Fruit fly (Drosophila melanogaster) whole organism, embryonic: Measurements from ENCODE around the gene Neurochondrin.

Experiments
- ATbp ChIP-seq: fragments of 200-800 bp; sonication (Bioruptor generic); optimal IDR thresholded peaks from 2 replicates; lab custom pipeline; 2017; ENCODE audit warnings: missing biosample characterization, mild to moderate bottlenecking, missing genetic modification characterization, missing genetic modification reagents
- Adf1 ChIP-seq: fragments of 200-800 bp; sonication (Bioruptor generic); IDR thresholded peaks from 2 replicates; pipeline ENCODE4 v1.3.6; 2022; ENCODE audit warnings: missing biosample characterization, missing genetic modification characterization
- Blimp-1 ChIP-seq: fragments of 200-800 bp; sonication (Bioruptor generic); optimal IDR thresholded peaks from 3 replicates; lab custom pipeline; 2018; ENCODE audit warnings: missing biosample characterization, missing genetic modification characterization, mild to moderate bottlenecking, moderate library complexity, missing genetic modification reagents
- Bteb2 ChIP-seq: fragments of 200-800 bp; sonication (Bioruptor generic); optimal IDR thresholded peaks from 2 replicates; lab custom pipeline; 2016; ENCODE audit warnings: missing biosample characterization, missing genetic modification characterization
- CG11398 ChIP-seq: fragments of 200-800 bp; sonication (Bioruptor generic); optimal IDR thresholded peaks from 2 replicates; lab custom pipeline; 2016; ENCODE audit warnings: missing biosample characterization, missing genetic modification characterization
- CG12299 ChIP-seq: fragments of 200-800 bp; sonication (Bioruptor generic); optimal IDR thresholded peaks from 2 replicates; lab custom pipeline; 2018; ENCODE audit warnings: missing biosample characterization, mild to moderate bottlenecking, missing genetic modification characterization
- CG12659 ChIP-seq: fragments of 200-800 bp; sonication (Bioruptor generic); optimal IDR thresholded peaks from 3 replicates; lab custom pipeline; 2017; ENCODE audit warnings: mild to moderate bottlenecking, missing biosample characterization, missing genetic modification reagents, missing genetic modification characterization
- CG12744 ChIP-seq: fragments of 200-800 bp; sonication (Bioruptor generic); optimal IDR thresholded peaks from 2 replicates; lab custom pipeline; 2016; ENCODE audit warnings: missing biosample characterization, missing genetic modification characterization
- CG16779 ChIP-seq: fragments of 200-800 bp; sonication (Bioruptor generic); IDR thresholded peaks from 2 replicates; pipeline ENCODE4 v1.3.6; 2022; ENCODE audit warnings: missing biosample characterization, missing genetic modification characterization
- CG17802 ChIP-seq: fragments of 200-800 bp; sonication (Bioruptor generic); optimal IDR thresholded peaks from 2 replicates; lab custom pipeline; 2018; ENCODE audit warnings: missing biosample characterization, mild to moderate bottlenecking, missing genetic modification characterization, moderate library complexity
- CG32767 ChIP-seq: fragments of 200-800 bp; sonication (Bioruptor generic); IDR thresholded peaks from 2 replicates; pipeline ENCODE4 v1.3.6; 2022; ENCODE audit warnings: missing biosample characterization, missing genetic modification characterization
- CG3407 ChIP-seq: fragments of 200-800 bp; sonication (Bioruptor generic); optimal IDR thresholded peaks from 2 replicates; lab custom pipeline; 2018; ENCODE audit warnings: missing biosample characterization, mild to moderate bottlenecking, missing genetic modification characterization
- CG4360 ChIP-seq: fragments of 200-800 bp; sonication (Bioruptor generic); IDR thresholded peaks from 2 replicates; pipeline ENCODE4 v1.3.6; 2022; ENCODE audit warnings: missing biosample characterization, missing genetic modification characterization
- CG6272 ChIP-seq: fragments of 200-800 bp; sonication (Bioruptor generic); IDR thresholded peaks from 2 replicates; pipeline ENCODE4 v1.3.6; 2022; ENCODE audit warnings: missing biosample characterization, missing genetic modification characterization
- CG8290 ChIP-seq, 3 experiments: fragments of 200-800 bp; sonication (Bioruptor generic); optimal IDR thresholded peaks; 2 replicates each; lab custom pipeline; 2016 to 2019; ENCODE audit warnings: missing biosample characterization in 3 of 3, missing genetic modification characterization in 3 of 3, mild to moderate bottlenecking in 2 of 3, moderate library complexity in 1 of 3
- CG8478 ChIP-seq: fragments of >200 bp; optimal IDR thresholded peaks from 2 replicates; lab custom pipeline; 2018
- CG9797 ChIP-seq: fragments of 200-800 bp; sonication (Bioruptor generic); optimal IDR thresholded peaks from 3 replicates; lab custom pipeline; 2018; ENCODE audit warnings: missing biosample characterization, mild to moderate bottlenecking, missing genetic modification characterization
- Camta ChIP-seq: fragments of 200-800 bp; sonication (Bioruptor generic); optimal IDR thresholded peaks from 2 replicates; lab custom pipeline; 2016; ENCODE audit warnings: missing biosample characterization, missing genetic modification characterization
- Dad ChIP-seq: fragments of 200-800 bp; sonication (Bioruptor generic); optimal IDR thresholded peaks from 3 replicates; lab custom pipeline; 2016; ENCODE audit warnings: missing biosample characterization, missing genetic modification characterization
- Deaf1 ChIP-seq: fragments of 200-800 bp; optimal IDR thresholded peaks from 3 replicates; lab custom pipeline; 2019; ENCODE audit warnings: missing biosample characterization, mild to moderate bottlenecking, missing genetic modification characterization, moderate library complexity
- E2f1 ChIP-seq: fragments of 200-800 bp; sonication (Bioruptor generic); IDR thresholded peaks from 2 replicates; pipeline ENCODE4 v1.3.6; 2022; ENCODE audit warnings: missing biosample characterization, missing genetic modification characterization
- Eip74EF ChIP-seq, 2 experiments: fragments of 200-800 bp in 1 of 2; fragments of >200 bp in 1 of 2; sonication (Bioruptor generic) in 1 of 2; optimal IDR thresholded peaks; 2 replicates each; lab custom pipeline; 2017 to 2019; ENCODE audit warnings: missing biosample characterization in 2 of 2, missing genetic modification characterization in 2 of 2, mild to moderate bottlenecking in 1 of 2, moderate library complexity in 1 of 2
- Gsc ChIP-seq: fragments of 200-800 bp; sonication (Bioruptor generic); IDR thresholded peaks from 2 replicates; pipeline ENCODE4 v1.3.6; 2022; ENCODE audit warnings: missing biosample characterization, missing genetic modification characterization
- H2.0 ChIP-seq: fragments of 200-800 bp; sonication (Bioruptor generic); IDR thresholded peaks from 2 replicates; pipeline ENCODE4 v1.3.6; 2022; ENCODE audit warnings: missing biosample characterization, missing genetic modification characterization
- HLH54F ChIP-seq: fragments of 200-800 bp; sonication (Bioruptor generic); optimal IDR thresholded peaks from 3 replicates; lab custom pipeline; 2016; ENCODE audit warnings: missing biosample characterization, missing genetic modification characterization
- Hey ChIP-seq: fragments of 200-800 bp; sonication (Bioruptor generic); optimal IDR thresholded peaks from 3 replicates; lab custom pipeline; 2018; ENCODE audit warnings: missing biosample characterization, mild to moderate bottlenecking, missing genetic modification characterization
- Hr51 ChIP-seq, 2 experiments: fragments of 200-800 bp; sonication (Bioruptor generic); optimal IDR thresholded peaks; 2 replicates in 1 of 2; 3 replicates in 1 of 2; lab custom pipeline; 2016 to 2018; ENCODE audit warnings: missing biosample characterization in 2 of 2, missing genetic modification characterization in 2 of 2, mild to moderate bottlenecking in 1 of 2, moderate library complexity in 1 of 2
- Med ChIP-seq: fragments of 200-800 bp; sonication (Bioruptor generic); peaks from one replicate; lab custom pipeline; 2016; ENCODE audit warnings: missing biosample characterization, missing genetic modification characterization, mild to moderate bottlenecking, inconsistent platforms, moderate library complexity
- Optix ChIP-seq: fragments of 200-800 bp; sonication (Bioruptor generic); IDR thresholded peaks from 3 replicates; pipeline ENCODE4 v1.3.6; 2022; ENCODE audit warnings: missing biosample characterization, missing genetic modification characterization
- YL-1 ChIP-seq: fragments of 200-800 bp; sonication (Bioruptor generic); optimal IDR thresholded peaks from 3 replicates; lab custom pipeline; 2017; ENCODE audit warnings: missing biosample characterization, mild to moderate bottlenecking, missing genetic modification characterization
- ap ChIP-seq: fragments of 200-800 bp; sonication (Bioruptor generic); IDR thresholded peaks from 2 replicates; pipeline ENCODE4 v1.3.6; 2022; ENCODE audit warnings: missing biosample characterization, missing genetic modification characterization
- cato ChIP-seq: fragments of 200-800 bp; sonication (Bioruptor generic); optimal IDR thresholded peaks from 2 replicates; lab custom pipeline; 2016; ENCODE audit warnings: missing biosample characterization, missing genetic modification characterization, borderline replicate concordance
- caup ChIP-seq: fragments of 200-800 bp; sonication (Bioruptor generic); optimal IDR thresholded peaks from 3 replicates; lab custom pipeline; 2017; ENCODE audit warnings: missing biosample characterization, mild to moderate bottlenecking, missing genetic modification characterization, moderate library complexity; ENCODE audit not compliant: severe bottlenecking
- danr ChIP-seq: fragments of 200-800 bp; sonication (Bioruptor generic); IDR thresholded peaks from 2 replicates; pipeline ENCODE4 v1.3.6; 2022; ENCODE audit warnings: missing biosample characterization, missing genetic modification characterization
- ewg ChIP-seq: fragments of 200-800 bp; sonication (Bioruptor generic); optimal IDR thresholded peaks from 3 replicates; lab custom pipeline; 2017; ENCODE audit warnings: mild to moderate bottlenecking, missing biosample characterization, missing genetic modification reagents, missing genetic modification characterization
- fd3F ChIP-seq: fragments of 200-800 bp; sonication (Bioruptor generic); optimal IDR thresholded peaks from 2 replicates; lab custom pipeline; 2018; ENCODE audit warnings: missing biosample characterization, mild to moderate bottlenecking, missing genetic modification characterization, moderate library complexity
- kah ChIP-seq: fragments of 200-800 bp; sonication (Bioruptor generic); optimal IDR thresholded peaks from 2 replicates; lab custom pipeline; 2018; ENCODE audit warnings: missing biosample characterization, mild to moderate bottlenecking, missing genetic modification characterization
- luna ChIP-seq: fragments of 200-800 bp; sonication (Bioruptor generic); optimal IDR thresholded peaks from 2 replicates; lab custom pipeline; 2016; ENCODE audit warnings: missing biosample characterization, missing genetic modification characterization
- mld ChIP-seq: fragments of 200-800 bp; sonication (Bioruptor generic); IDR thresholded peaks from 3 replicates; pipeline ENCODE4 v1.3.6; 2022; ENCODE audit warnings: missing biosample characterization, missing genetic modification characterization; ENCODE audit not compliant: partially characterized antibody
- nerfin-1 ChIP-seq: fragments of 200-800 bp; sonication (Bioruptor generic); optimal IDR thresholded peaks from 3 replicates; lab custom pipeline; 2019; ENCODE audit warnings: missing biosample characterization, mild to moderate bottlenecking, missing genetic modification characterization, moderate library complexity
- otp ChIP-seq: fragments of 200-800 bp; sonication (Bioruptor generic); IDR thresholded peaks from 3 replicates; pipeline ENCODE4, ENCODE4 v1.3.6; 2022; ENCODE audit warnings: missing biosample characterization, missing genetic modification characterization
- pfk ChIP-seq: fragments of 200-800 bp; sonication (Bioruptor generic); optimal IDR thresholded peaks from 2 replicates; lab custom pipeline; 2018; ENCODE audit warnings: missing biosample characterization, mild to moderate bottlenecking, missing genetic modification characterization, moderate library complexity
- prd ChIP-seq, 3 experiments: fragments of >200 bp in 2 of 3; fragments of 200-800 bp in 1 of 3; sonication (Bioruptor generic) in 1 of 3; optimal IDR thresholded peaks in 2 of 3; IDR thresholded peaks in 1 of 3; 2 replicates in 2 of 3; 3 replicates in 1 of 3; pipeline versions ENCODE4 v1.3.6 to Lab custom; 2017 to 2022; ENCODE audit warnings: missing biosample characterization in 1 of 3, missing genetic modification characterization in 1 of 3
- psq ChIP-seq: fragments of 200-800 bp; sonication (Bioruptor generic); optimal IDR thresholded peaks from 2 replicates; lab custom pipeline; 2017; ENCODE audit warnings: missing biosample characterization, missing genetic modification characterization
- rib ChIP-seq: fragments of 200-800 bp; sonication (Bioruptor generic); IDR thresholded peaks from 2 replicates; pipeline ENCODE4 v1.3.6; 2022; ENCODE audit warnings: missing biosample characterization, missing genetic modification characterization
- run ChIP-seq: fragments of 200-800 bp; sonication (Bioruptor generic); optimal IDR thresholded peaks from 3 replicates; lab custom pipeline; 2018; ENCODE audit warnings: missing biosample characterization, mild to moderate bottlenecking, missing genetic modification characterization
- sim ChIP-seq: fragments of 200-800 bp; sonication (Bioruptor generic); IDR thresholded peaks from 2 replicates; pipeline ENCODE4 v1.3.6; 2022; ENCODE audit warnings: missing biosample characterization, missing genetic modification characterization
- wek ChIP-seq: fragments of 200-800 bp; sonication (Bioruptor generic); optimal IDR thresholded peaks from 3 replicates; lab custom pipeline; 2018; ENCODE audit warnings: missing biosample characterization, mild to moderate bottlenecking, missing genetic modification characterization, moderate library complexity

Gene Neurochondrin

dm6 chr3R:6423984-6424602 is 44.1 kb upstream of the Neurochondrin start (continued):
- TF ChIP-seq sim (GFP tag; lab: Robert Waterston, UW) (peak; percentile 74; the same call in 1 of the 2 replicates), Hey (peak; percentile 70), Gsc (GFP tag; lab: Robert Waterston, UW) (no peak), CG9797 (GFP tag; lab: Kevin White, UChicago) (peak; percentile 7), E2f1 (GFP tag; lab: Robert Waterston, UW) (peak; percentile 91), H2.0 (GFP tag; lab: Robert Waterston, UW) (peak; percentile 92), caup (GFP tag; lab: Kevin White, UChicago) (peak; percentile 90), CG3407 (GFP tag; lab: Kevin White, UChicago) (peak; percentile 74), YL-1 (GFP tag; lab: Kevin White, UChicago) (peak; percentile 50), ewg (GFP tag; lab: Kevin White, UChicago) (peak; percentile 79), run (tag; lab: Kevin White, UChicago) (peak; percentile 79), prd (optimal IDR thresholded peaks at IDR 0.05; lab: Kevin White, UChicago) (no peak), prd (GFP tag; IDR thresholded peaks at IDR 0.05; lab: Robert Waterston, UW) (peak; percentile 95), Camta (GFP tag; lab: Kevin White, UChicago) (peak; percentile 88), Hr51 (GFP tag; optimal IDR thresholded peaks at IDR 0.05; lab: Kevin White, UChicago) (peak; percentile 89 to 91), kah (GFP tag; lab: Kevin White, UChicago) (peak; percentile 54), CG11398 (GFP tag; lab: Kevin White, UChicago) (peak; percentile 89), Bteb2 (GFP tag; lab: Kevin White, UChicago) (peak; percentile 87), Eip74EF (GFP tag; optimal IDR thresholded peaks at IDR 0.05; lab: Kevin White, UChicago) (peak in 1 of 2 experiments; percentile 85), CG4360 (GFP tag; lab: Robert Waterston, UW) (peak; percentile 95), CG17802 (tag; lab: Kevin White, UChicago) (peak; percentile 79), Optix (GFP tag; lab: Robert Waterston, UW) (peak; percentile 86), ap (peak; percentile 68), Blimp-1 (GFP tag; lab: Kevin White, UChicago) (peak; percentile 86), pfk (GFP tag; lab: Kevin White, UChicago) (peak; percentile 32), CG12744 (GFP tag; lab: Kevin White, UChicago) (peak; percentile 76), wek (peak; percentile 81), otp (GFP tag; lab: Robert Waterston, UW) (peak; percentile 91), rib (GFP tag; lab: Robert Waterston, UW) (peak; percentile 73), CG6272 (GFP tag; lab: Robert Waterston, UW) (peak; percentile 81), Dad (peak; percentile 85), CG12299 (tag; lab: Kevin White, UChicago) (peak; percentile 86), CG12659 (GFP tag; lab: Kevin White, UChicago) (peak; percentile 89), nerfin-1 (tag; lab: Kevin White, UChicago) (peak; percentile 80), fd3F (GFP tag; lab: Kevin White, UChicago) (peak; percentile 84), Deaf1 (tag; lab: Kevin White, UChicago) (peak; percentile 74), mld (GFP tag; lab: Robert Waterston, UW) (no peak; the same call in 2 of the 3 replicates), cato (peak; percentile 84), HLH54F (GFP tag; lab: Kevin White, UChicago) (peak; percentile 91), ATbp (GFP tag; lab: Kevin White, UChicago) (peak; percentile 88), psq (peak; percentile 41), CG8478 (lab: Kevin White, UChicago) (no peak), Med (GFP tag; lab: Kevin White, UChicago) (peak; percentile 99), CG8290 (GFP tag; optimal IDR thresholded peaks at IDR 0.05; lab: Kevin White, UChicago) (peak; percentile 88), CG8290 (tag; optimal IDR thresholded peaks at IDR 0.05; lab: Kevin White, UChicago) (peak; percentile 48 to 97), danr (GFP tag; lab: Robert Waterston, UW) (peak; percentile 80), luna (GFP tag; lab: Kevin White, UChicago) (peak; percentile 83), CG16779 (GFP tag; lab: Robert Waterston, UW) (peak; percentile 48; the same call in 1 of the 2 replicates), CG32767 (GFP tag; lab: Robert Waterston, UW) (peak; percentile 83), Adf1 (GFP tag; lab: Robert Waterston, UW) (peak; percentile 65)
